Worm (Caenorhabditis elegans) whole organism, late embryonic: ENCODE data around the gene gon-14.

Experiments used
- F13H6.1 ChIP-seq: sonication (generic microtip); optimal IDR thresholded peaks from 2 replicates; lab custom pipeline; 2016; ENCODE audit warnings: missing genetic modification characterization, missing compliant biosample characterization
- ceh-9 ChIP-seq: sonication (generic microtip); optimal IDR thresholded peaks from 2 replicates; lab custom pipeline; 2016; ENCODE audit warnings: mild to moderate bottlenecking, missing genetic modification characterization, inconsistent platforms, missing compliant biosample characterization
- che-1 ChIP-seq: sonication (generic microtip); optimal IDR thresholded peaks from 2 replicates; lab custom pipeline; 2016; ENCODE audit warnings: mild to moderate bottlenecking, missing genetic modification characterization, missing compliant biosample characterization
- nhr-11 ChIP-seq: fragments of 150-350 bp; optimal IDR thresholded peaks from 2 replicates; lab custom pipeline; 2014; ENCODE audit warnings: missing biosample characterization, missing genetic modification characterization
- pha-4 ChIP-seq: fragments of 150-350 bp; optimal IDR thresholded peaks from 2 replicates; lab custom pipeline; 2018; ENCODE audit warnings: missing biosample characterization, missing genetic modification reagents, missing genetic modification characterization
- pqm-1 ChIP-seq: sonication (generic microtip); optimal IDR thresholded peaks from 2 replicates; lab custom pipeline; 2016; ENCODE audit warnings: missing genetic modification characterization, missing compliant biosample characterization
- zip-5 ChIP-seq: sonication (generic microtip); optimal IDR thresholded peaks from 2 replicates; lab custom pipeline; 2016; ENCODE audit warnings: missing genetic modification characterization, missing compliant biosample characterization

- TF ChIP-seq pqm-1 (tag; lab: Kevin White, UChicago) (no peak), ceh-9 (tag; lab: Kevin White, UChicago) (no peak), nhr-11 (tag; lab: Kevin White, UChicago) (no peak), pha-4 (tag; lab: Kevin White, UChicago) (no peak), F13H6.1 (no peak), che-1 (tag; lab: Kevin White, UChicago) (no peak), zip-5 (tag; lab: Kevin White, UChicago) (no peak)
These were observed 46.7 kb upstream of the gon-14 start for ce11 chrV:6657532-6658259.
